Worm (Caenorhabditis elegans) whole organism, young adult: ENCODE results near the gene C35B1.4.

ENCODE experiments used
- F39B2.1 ChIP-seq: fragments of 200-800 bp; sonication (Bioruptor generic); IDR thresholded peaks from 2 replicates; pipeline ENCODE4 v1.3.6; 2022; ENCODE audit warnings: missing genetic modification reagents, missing genetic modification characterization, missing compliant biosample characterization
- attf-3 ChIP-seq: fragments of 200-800 bp; sonication (Bioruptor generic); conservative IDR thresholded peaks from 2 replicates; pipeline ENCODE4 v1.3.6; 2022; ENCODE audit warnings: missing genetic modification reagents, missing genetic modification characterization, missing compliant biosample characterization
- let-607 ChIP-seq, 2 experiments: fragments of 200-800 bp in 1 of 2; sonication (Bioruptor generic) in 1 of 2; sonication (generic microtip) in 1 of 2; optimal IDR thresholded peaks; 2 replicates each; lab custom pipeline; 2016 to 2018; ENCODE audit warnings: mild to moderate bottlenecking in 2 of 2, missing compliant biosample characterization in 2 of 2, missing genetic modification characterization in 2 of 2, moderate library complexity in 2 of 2, missing genotype in 1 of 2
- madf-10 ChIP-seq: sonication (generic microtip); optimal IDR thresholded peaks from 2 replicates; lab custom pipeline; 2016; ENCODE audit warnings: mild to moderate bottlenecking, missing genetic modification characterization, missing compliant biosample characterization
- repo-1 ChIP-seq: sonication (generic microtip); optimal IDR thresholded peaks from 2 replicates; lab custom pipeline; 2017; ENCODE audit warnings: mild to moderate bottlenecking, missing genetic modification characterization, missing compliant biosample characterization
- sea-2 ChIP-seq: fragments of 200-800 bp; sonication (Bioruptor generic); IDR thresholded peaks from 2 replicates; pipeline ENCODE4 v1.3.6; 2022; ENCODE audit warnings: missing genetic modification characterization, missing compliant biosample characterization

DNA sequence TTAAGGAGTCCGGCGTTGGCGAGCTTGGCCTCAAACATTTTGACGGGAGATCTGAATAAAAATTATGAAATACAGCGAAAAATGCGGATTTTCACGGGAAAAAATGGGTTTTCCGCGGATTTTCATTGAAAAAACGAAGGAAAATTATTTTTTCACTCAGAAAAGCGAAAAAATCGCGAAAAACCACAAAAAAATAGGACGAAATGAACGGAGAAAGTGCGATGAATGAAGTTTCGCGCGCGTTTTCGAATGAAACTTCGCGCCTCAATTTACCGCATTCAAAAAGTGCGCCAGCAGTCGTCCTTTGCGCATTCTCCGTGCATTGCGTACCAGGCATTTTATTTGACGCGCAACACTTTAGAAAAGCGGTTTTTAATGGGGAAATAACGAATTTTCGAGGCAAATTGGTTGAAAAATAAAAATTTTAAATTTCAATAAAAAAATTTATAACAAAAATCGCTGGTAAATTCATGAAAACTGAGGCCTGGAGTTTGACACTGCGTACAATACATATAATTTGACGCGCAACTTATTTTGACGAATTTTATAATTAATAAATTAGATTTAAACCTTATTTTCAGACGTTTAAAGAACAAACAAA, 30.1 kb upstream of the C35B1.4 start, which contains the start of gene pcn-1:
- TF ChIP-seq repo-1 (tag; lab: Kevin White, UChicago): peak; percentile 95
- peak; percentile 78 for TF ChIP-seq attf-3 (GFP tag; lab: Robert Waterston, UW)
- TF ChIP-seq F39B2.1 (GFP tag; lab: Robert Waterston, UW): peak; percentile 65; the same call in 1 of the 2 replicates
- TF ChIP-seq sea-2: 0 out of 2 replicates have a peak, but pooled peaks have one; percentile 36
- peak; percentile 86 for TF ChIP-seq madf-10
- peak; percentile 76 to 86 for TF ChIP-seq let-607 (tag; optimal IDR thresholded peaks at IDR 0.05; lab: Kevin White, UChicago)
